Fruit fly (Drosophila melanogaster) whole organism, embryonic: ENCODE results near the gene CG43055.

Experiments used
- Ada2b ChIP-seq: fragments of 200-800 bp; sonication (Bioruptor generic); IDR thresholded peaks from 2 replicates; pipeline ENCODE4 v1.3.6; 2022; ENCODE audit warnings: missing biosample characterization, missing genetic modification characterization
- Blimp-1 ChIP-seq: fragments of 200-800 bp; sonication (Bioruptor generic); optimal IDR thresholded peaks from 3 replicates; lab custom pipeline; 2018; ENCODE audit warnings: missing biosample characterization, missing genetic modification characterization, mild to moderate bottlenecking, moderate library complexity, missing genetic modification reagents
- CG10321 ChIP-seq: fragments of 200-800 bp; sonication (Bioruptor generic); IDR thresholded peaks from 2 replicates; pipeline ENCODE4 v1.3.6; 2022; ENCODE audit warnings: missing biosample characterization, missing genetic modification characterization
- CG10431 ChIP-seq: fragments of 200-800 bp; sonication (Bioruptor generic); optimal IDR thresholded peaks from 3 replicates; lab custom pipeline; 2018; ENCODE audit warnings: missing biosample characterization, mild to moderate bottlenecking, missing genetic modification characterization
- CG10543 ChIP-seq: fragments of 200-800 bp; sonication (Bioruptor generic); optimal IDR thresholded peaks from 3 replicates; lab custom pipeline; 2017; ENCODE audit warnings: missing biosample characterization, mild to moderate bottlenecking, missing genetic modification characterization, moderate library complexity
- CG15601 ChIP-seq: fragments of 200-800 bp; sonication (Bioruptor generic); optimal IDR thresholded peaks from 3 replicates; lab custom pipeline; 2019; ENCODE audit warnings: missing biosample characterization, mild to moderate bottlenecking, missing genetic modification characterization, moderate library complexity
- CG16813 ChIP-seq: fragments of 200-800 bp; sonication (Bioruptor generic); IDR thresholded peaks from 3 replicates; pipeline ENCODE4 v1.3.6; 2022; ENCODE audit warnings: missing biosample characterization, missing genetic modification characterization; ENCODE audit not compliant: partially characterized antibody
- CG17328 ChIP-seq: fragments of 200-800 bp; sonication (Bioruptor generic); IDR thresholded peaks from 2 replicates; pipeline ENCODE4 v1.3.6; 2022; ENCODE audit warnings: missing biosample characterization, missing genetic modification characterization
- CG17612 ChIP-seq: fragments of 200-800 bp; sonication (Bioruptor generic); IDR thresholded peaks from 2 replicates; pipeline ENCODE4 v1.3.6; 2022; ENCODE audit warnings: missing biosample characterization, missing genetic modification characterization
- CG31388 ChIP-seq: fragments of 200-800 bp; sonication (Bioruptor generic); optimal IDR thresholded peaks from 2 replicates; lab custom pipeline; 2016; ENCODE audit warnings: missing biosample characterization, missing genetic modification characterization
- CG32532 ChIP-seq: fragments of 200-800 bp; sonication (Bioruptor generic); IDR thresholded peaks from 2 replicates; pipeline ENCODE4 v1.3.6; 2022; ENCODE audit warnings: missing biosample characterization, missing genetic modification characterization
- CG32767 ChIP-seq: fragments of 200-800 bp; sonication (Bioruptor generic); IDR thresholded peaks from 2 replicates; pipeline ENCODE4 v1.3.6; 2022; ENCODE audit warnings: missing biosample characterization, missing genetic modification characterization
- CG43689 ChIP-seq: fragments of 200-800 bp; sonication (Bioruptor generic); IDR thresholded peaks from 2 replicates; pipeline ENCODE4 v1.3.6; 2022; ENCODE audit warnings: missing biosample characterization, missing genetic modification characterization
- CG4404 ChIP-seq: fragments of 200-800 bp; sonication (Bioruptor generic); IDR thresholded peaks from 2 replicates; pipeline ENCODE4 v1.3.6; 2022; ENCODE audit warnings: missing biosample characterization, missing genetic modification characterization
- CG4707 ChIP-seq: fragments of 200-800 bp; sonication (Bioruptor generic); optimal IDR thresholded peaks from 2 replicates; lab custom pipeline; 2018; ENCODE audit warnings: missing biosample characterization, mild to moderate bottlenecking, missing genetic modification characterization, moderate library complexity
- CG7556 ChIP-seq: fragments of 200-800 bp; sonication (Bioruptor generic); optimal IDR thresholded peaks from 2 replicates; lab custom pipeline; 2017; ENCODE audit warnings: missing biosample characterization, mild to moderate bottlenecking, missing genetic modification characterization
- CG7963 ChIP-seq: fragments of 200-800 bp; sonication (Bioruptor generic); IDR thresholded peaks from 3 replicates; pipeline ENCODE4 v1.3.6; 2022; ENCODE audit warnings: missing biosample characterization, missing genetic modification characterization; ENCODE audit not compliant: partially characterized antibody
- CG8944 ChIP-seq: fragments of 200-800 bp; sonication (Bioruptor generic); optimal IDR thresholded peaks from 3 replicates; lab custom pipeline; 2016; ENCODE audit warnings: missing biosample characterization, missing genetic modification characterization
- Camta ChIP-seq: fragments of 200-800 bp; sonication (Bioruptor generic); optimal IDR thresholded peaks from 2 replicates; lab custom pipeline; 2016; ENCODE audit warnings: missing biosample characterization, missing genetic modification characterization
- D19B ChIP-seq: fragments of 200-800 bp; sonication (Bioruptor generic); optimal IDR thresholded peaks from 2 replicates; lab custom pipeline; 2017; ENCODE audit warnings: missing biosample characterization, mild to moderate bottlenecking, missing genetic modification characterization
- Drgx ChIP-seq: fragments of 200-800 bp; sonication (Bioruptor generic); IDR thresholded peaks from 2 replicates; pipeline ENCODE4 v1.3.6; 2022; ENCODE audit warnings: missing biosample characterization, missing genetic modification characterization
- Ets65A ChIP-seq: fragments of 200-800 bp; sonication (Bioruptor generic); peaks from one replicate; lab custom pipeline; 2016; ENCODE audit warnings: missing biosample characterization, missing genetic modification characterization
- HLH3B ChIP-seq: fragments of 200-800 bp; sonication (Bioruptor generic); IDR thresholded peaks from 2 replicates; pipeline ENCODE4 v1.3.6; 2022; ENCODE audit warnings: missing biosample characterization, missing genetic modification characterization
- Hr78 ChIP-seq, 2 experiments: fragments of 200-800 bp in 1 of 2; fragments of >200 bp in 1 of 2; sonication (Bioruptor generic) in 1 of 2; optimal IDR thresholded peaks; 2 replicates each; lab custom pipeline; 2017 to 2019; ENCODE audit warnings: missing biosample characterization in 2 of 2, missing genetic modification characterization in 2 of 2, mild to moderate bottlenecking in 1 of 2, moderate library complexity in 1 of 2
- MTF-1 ChIP-seq: fragments of 200-800 bp; sonication (Bioruptor generic); optimal IDR thresholded peaks from 2 replicates; lab custom pipeline; 2018; ENCODE audit warnings: missing biosample characterization, mild to moderate bottlenecking, missing genetic modification characterization, borderline replicate concordance
- Opbp ChIP-seq: fragments of 200-800 bp; sonication (Bioruptor generic); IDR thresholded peaks from 3 replicates; pipeline ENCODE4 v1.3.6; 2022; ENCODE audit warnings: missing biosample characterization, missing genetic modification characterization; ENCODE audit not compliant: partially characterized antibody
- Pdp1 ChIP-seq, 2 experiments: fragments of 200-800 bp; sonication (Bioruptor generic); optimal IDR thresholded peaks; 3 replicates each; lab custom pipeline; 2016; ENCODE audit warnings: missing biosample characterization in 2 of 2, missing genetic modification characterization in 2 of 2, mild to moderate bottlenecking in 1 of 2, moderate library complexity in 1 of 2
- Ptx1 ChIP-seq: fragments of 200-800 bp; sonication (Bioruptor generic); IDR thresholded peaks from 2 replicates; pipeline ENCODE4 v1.3.6; 2022; ENCODE audit warnings: missing biosample characterization, missing genetic modification characterization
- Sry-δ ChIP-seq: fragments of 200-800 bp; sonication (Bioruptor generic); optimal IDR thresholded peaks from 2 replicates; lab custom pipeline; 2016; ENCODE audit warnings: missing biosample characterization, missing genetic modification characterization
- YL-1 ChIP-seq: fragments of 200-800 bp; sonication (Bioruptor generic); optimal IDR thresholded peaks from 3 replicates; lab custom pipeline; 2017; ENCODE audit warnings: missing biosample characterization, mild to moderate bottlenecking, missing genetic modification characterization
- aop ChIP-seq: fragments of 200-800 bp; sonication (Bioruptor generic); IDR thresholded peaks from 2 replicates; pipeline ENCODE4 v1.3.6; 2022; ENCODE audit warnings: missing biosample characterization, missing genetic modification characterization
- ase ChIP-seq: fragments of 200-800 bp; sonication (Bioruptor generic); IDR thresholded peaks from 3 replicates; pipeline ENCODE4 v1.3.6; 2022; ENCODE audit warnings: missing biosample characterization, missing genetic modification characterization
- chm ChIP-seq: fragments of 200-800 bp; sonication (Bioruptor generic); IDR thresholded peaks from 2 replicates; pipeline ENCODE4 v1.3.6; 2022; ENCODE audit warnings: missing biosample characterization, missing genetic modification characterization
- crol ChIP-seq: fragments of 200-800 bp; sonication (Bioruptor generic); IDR thresholded peaks from 2 replicates; pipeline ENCODE4 v1.3.6; 2022; ENCODE audit warnings: missing biosample characterization, missing genetic modification characterization
- dysf ChIP-seq: fragments of 200-800 bp; sonication (Bioruptor generic); IDR thresholded peaks from 3 replicates; pipeline ENCODE4 v1.3.6; 2022; ENCODE audit warnings: missing biosample characterization, missing genetic modification characterization
- jumu ChIP-seq: fragments of 200-800 bp; sonication (Bioruptor generic); optimal IDR thresholded peaks from 3 replicates; lab custom pipeline; 2016; ENCODE audit warnings: missing biosample characterization, missing genetic modification characterization
- kni ChIP-seq: fragments of 200-800 bp; sonication (Bioruptor generic); optimal IDR thresholded peaks from 3 replicates; lab custom pipeline; 2017; ENCODE audit warnings: mild to moderate bottlenecking, missing biosample characterization, missing genetic modification reagents, missing genetic modification characterization
- nom ChIP-seq: fragments of 200-800 bp; sonication (Bioruptor generic); optimal IDR thresholded peaks from 2 replicates; lab custom pipeline; 2017; ENCODE audit warnings: missing biosample characterization, missing genetic modification characterization, mild to moderate bottlenecking, moderate library complexity, missing genetic modification reagents
- phol ChIP-seq: fragments of 200-800 bp; sonication (Bioruptor generic); optimal IDR thresholded peaks from 3 replicates; lab custom pipeline; 2018; ENCODE audit warnings: missing biosample characterization, mild to moderate bottlenecking, missing genetic modification characterization, moderate library complexity
- sob ChIP-seq: fragments of 200-800 bp; sonication (Bioruptor generic); IDR thresholded peaks from 2 replicates; pipeline ENCODE4 v1.3.6; 2022; ENCODE audit warnings: missing biosample characterization, missing genetic modification characterization
- ttk ChIP-seq: fragments of 200-800 bp; sonication (Bioruptor generic); IDR thresholded peaks from 2 replicates; pipeline ENCODE4 v2.1.2; 2022; ENCODE audit warnings: missing biosample characterization, missing genetic modification characterization

CG43055 gene

DNA sequence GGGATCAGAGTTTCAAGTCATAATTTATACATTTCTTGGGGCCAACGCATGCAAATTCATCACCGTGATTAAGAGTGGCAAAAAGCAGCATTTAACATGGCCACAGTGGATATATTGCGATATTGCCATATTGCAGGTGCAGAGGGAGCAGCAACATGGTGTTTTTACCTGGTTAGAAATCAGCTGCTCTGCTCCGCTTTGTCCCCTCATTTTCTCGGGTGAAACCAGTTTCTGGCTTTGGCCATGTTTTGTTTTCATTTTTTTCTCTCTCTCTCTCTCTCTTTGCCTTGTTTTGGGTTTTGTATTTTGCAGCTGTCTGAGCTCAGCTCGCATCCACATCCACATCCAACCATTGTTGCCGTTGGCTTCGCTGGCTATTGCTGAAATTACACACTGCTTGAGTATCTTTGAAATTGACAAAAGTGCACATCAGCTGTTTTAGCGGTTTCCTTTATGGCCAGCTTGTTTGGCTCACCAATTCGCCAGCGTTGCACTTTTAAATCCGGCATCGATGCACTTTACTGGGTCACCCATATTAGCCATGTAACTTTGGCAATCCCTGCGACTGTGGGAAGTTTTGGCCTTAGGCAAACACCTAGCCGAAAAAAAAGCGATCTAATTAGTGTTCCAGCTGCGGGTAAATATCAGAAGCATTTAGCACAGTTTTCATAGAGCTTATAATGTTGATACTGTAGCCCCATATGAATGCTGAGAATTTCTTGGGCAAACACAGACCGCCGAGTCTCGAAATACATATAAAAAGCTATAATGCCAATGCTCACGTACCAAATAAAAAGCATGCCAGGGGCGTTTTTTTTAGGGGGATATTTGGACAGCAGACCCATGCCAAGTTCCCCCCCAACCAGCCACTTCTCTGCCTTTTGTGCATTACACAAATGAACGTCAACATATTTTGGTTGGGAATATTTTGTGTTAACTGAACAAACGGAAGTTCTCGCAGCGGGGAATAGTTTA, 35.6 kb upstream of the CG43055 start (continued):
- TF ChIP-seq Ets65A (GFP tag; lab: Kevin White, UChicago), result peak; percentile 50
- no peak for TF ChIP-seq Sry-δ (GFP tag; lab: Kevin White, UChicago)
- TF ChIP-seq chm (GFP tag; lab: Robert Waterston, UW), result 0 out of 2 replicates have a peak, but pooled peaks have one; percentile 27
- TF ChIP-seq ase (GFP tag; lab: Robert Waterston, UW), result 0 out of 3 replicates have a peak, but pooled peaks have one; percentile 12
- TF ChIP-seq CG17612, result peak; percentile 22; the same call in 1 of the 2 replicates
- 0 out of 3 replicates have a peak, but pooled peaks have one; percentile 17 for TF ChIP-seq dysf (GFP tag; lab: Robert Waterston, UW)
- peak in 1 of 2 experiments; percentile 6 for TF ChIP-seq Pdp1 (GFP tag; optimal IDR thresholded peaks at IDR 0.05; lab: Kevin White, UChicago)
- TF ChIP-seq CG7556 (GFP tag; lab: Kevin White, UChicago), result no peak
- 0 out of 2 replicates have a peak, but pooled peaks have one; percentile 28 for TF ChIP-seq HLH3B (GFP tag; lab: Robert Waterston, UW)
- TF ChIP-seq CG8944 (GFP tag; lab: Kevin White, UChicago), result no peak
- TF ChIP-seq CG31388 (GFP tag; lab: Kevin White, UChicago), result no peak
- TF ChIP-seq CG16813 (GFP tag; lab: Robert Waterston, UW), result no peak
- no peak for TF ChIP-seq CG43689 (GFP tag; lab: Robert Waterston, UW)
- peak; percentile 6 for TF ChIP-seq MTF-1 (GFP tag; lab: Kevin White, UChicago)
- TF ChIP-seq D19B (GFP tag; lab: Kevin White, UChicago), result no peak
- TF ChIP-seq kni (GFP tag; lab: Kevin White, UChicago), result peak; percentile 43
- TF ChIP-seq jumu (GFP tag; lab: Kevin White, UChicago), result peak; percentile 4
- TF ChIP-seq YL-1 (GFP tag; lab: Kevin White, UChicago), result peak; percentile 29
- peak; percentile 8 for TF ChIP-seq phol (tag; lab: Kevin White, UChicago)
- TF ChIP-seq CG10431 (GFP tag; lab: Kevin White, UChicago), result peak; percentile 43
- peak; percentile 23 for TF ChIP-seq Drgx (GFP tag; lab: Robert Waterston, UW)
- TF ChIP-seq Camta (GFP tag; lab: Kevin White, UChicago), result no peak
- peak; percentile 25 for TF ChIP-seq CG10543 (GFP tag; lab: Kevin White, UChicago)
- peak; percentile 23 for TF ChIP-seq CG15601 (tag; lab: Kevin White, UChicago)
- no peak for TF ChIP-seq Ada2b
- TF ChIP-seq CG4404, result no peak
- TF ChIP-seq CG32532 (GFP tag; lab: Robert Waterston, UW), result 0 out of 2 replicates have a peak, but pooled peaks have one; percentile 26
- peak; percentile 83 for TF ChIP-seq nom (GFP tag; lab: Kevin White, UChicago)
- TF ChIP-seq Blimp-1 (GFP tag; lab: Kevin White, UChicago), result peak; percentile 37
- TF ChIP-seq sob (GFP tag; lab: Robert Waterston, UW), result peak; percentile 46

DNA sequence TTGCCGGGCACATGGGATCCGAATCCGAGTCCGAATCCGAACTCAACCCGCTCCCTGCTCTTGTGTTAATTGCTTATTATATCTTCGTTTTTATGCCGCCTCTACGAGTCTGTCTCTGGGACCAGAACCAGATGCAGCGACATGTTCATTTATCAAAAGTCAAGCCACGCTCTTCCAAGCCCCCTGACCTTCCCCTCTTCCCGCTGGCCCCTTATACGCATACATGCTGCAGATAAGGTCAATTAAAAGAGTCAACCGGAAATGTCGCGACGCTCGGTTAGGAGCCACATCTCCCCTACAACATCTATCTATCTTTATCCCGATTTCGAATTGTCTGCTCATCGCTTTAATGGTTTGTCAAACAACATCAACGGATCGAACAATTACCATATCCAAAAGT, 33.2 kb upstream of the CG43055 start:
- TF ChIP-seq aop (0 out of 2 replicates have a peak, but pooled peaks have one; percentile 45), CG17328 (GFP tag; lab: Robert Waterston, UW) (no peak), crol (GFP tag; lab: Robert Waterston, UW) (peak; percentile 79), ttk (GFP tag; lab: Robert Waterston, UW) (no peak), CG4707 (GFP tag; lab: Kevin White, UChicago) (no peak), CG10321 (GFP tag; lab: Robert Waterston, UW) (no peak), CG7556 (GFP tag; lab: Kevin White, UChicago) (no peak), Opbp (GFP tag; lab: Robert Waterston, UW) (no peak), CG7963 (GFP tag; lab: Robert Waterston, UW) (no peak), Ptx1 (GFP tag; lab: Robert Waterston, UW) (no peak), Hr78 (GFP tag; optimal IDR thresholded peaks at IDR 0.05; lab: Kevin White, UChicago) (peak in 1 of 2 experiments; percentile 69), CG32767 (GFP tag; lab: Robert Waterston, UW) (no peak)
- TF ChIP-seq, all 482 proteins: peak for 3
